Fruit fly (Drosophila melanogaster) whole organism, pupa: ENCODE measurements around the gene SA2.
A peak's percentile ranks its signal among the peaks of the same experiment; 100 is the strongest.

Experiments
- CG10348 ChIP-seq: fragments of 200-800 bp; sonication (Bioruptor generic); IDR thresholded peaks from 2 replicates; pipeline ENCODE4 v1.3.6; 2022; ENCODE audit warnings: missing biosample characterization, missing genetic modification characterization
- CG12605 ChIP-seq: fragments of 200-800 bp; sonication (Bioruptor generic); IDR thresholded peaks from 2 replicates; pipeline ENCODE4 v1.3.6; 2022; ENCODE audit warnings: missing biosample characterization, missing genetic modification characterization
- CG13204 ChIP-seq: fragments of 200-800 bp; sonication (Bioruptor generic); optimal IDR thresholded peaks from 2 replicates; lab custom pipeline; 2018; ENCODE audit warnings: missing biosample characterization, mild to moderate bottlenecking, missing genetic modification characterization, moderate library complexity
- CG14655 ChIP-seq: fragments of 200-800 bp; sonication (Bioruptor generic); optimal IDR thresholded peaks from 3 replicates; lab custom pipeline; 2017; ENCODE audit warnings: mild to moderate bottlenecking, missing biosample characterization, missing genetic modification reagents, missing genetic modification characterization
- CG15710 ChIP-seq: fragments of 200-800 bp; sonication (Bioruptor generic); optimal IDR thresholded peaks from 2 replicates; lab custom pipeline; 2018; ENCODE audit warnings: missing biosample characterization, mild to moderate bottlenecking, missing genetic modification characterization, moderate library complexity
- CG17806 ChIP-seq: fragments of 200-800 bp; sonication (Bioruptor generic); optimal IDR thresholded peaks from 2 replicates; lab custom pipeline; 2018; ENCODE audit warnings: missing biosample characterization, mild to moderate bottlenecking, missing genetic modification characterization, moderate library complexity
- CG32121 ChIP-seq: fragments of 200-800 bp; sonication (Bioruptor generic); IDR thresholded peaks from 2 replicates; pipeline ENCODE4 v1.3.6; 2022; ENCODE audit warnings: missing biosample characterization, missing genetic modification characterization
- CG34367 ChIP-seq: fragments of 200-800 bp; sonication (Bioruptor generic); optimal IDR thresholded peaks from 2 replicates; lab custom pipeline; 2018; ENCODE audit warnings: missing biosample characterization, mild to moderate bottlenecking, missing genetic modification characterization
- CG4496 ChIP-seq: fragments of 200-800 bp; sonication (Bioruptor generic); IDR thresholded peaks from 3 replicates; pipeline ENCODE4 v1.3.6; 2022; ENCODE audit warnings: missing biosample characterization, missing genetic modification characterization
- CG8159 ChIP-seq: fragments of 200-800 bp; sonication (Bioruptor generic); optimal IDR thresholded peaks from 3 replicates; lab custom pipeline; 2018; ENCODE audit warnings: missing biosample characterization, mild to moderate bottlenecking, missing genetic modification characterization, moderate library complexity
- CG8301 ChIP-seq: fragments of 200-800 bp; sonication (Bioruptor generic); optimal IDR thresholded peaks from 2 replicates; lab custom pipeline; 2018; ENCODE audit warnings: missing biosample characterization, mild to moderate bottlenecking, missing genetic modification characterization
- CG9948 ChIP-seq: fragments of 200-800 bp; sonication (Bioruptor generic); optimal IDR thresholded peaks from 2 replicates; lab custom pipeline; 2018; ENCODE audit warnings: missing biosample characterization, mild to moderate bottlenecking, missing genetic modification characterization, moderate library complexity
- D1 ChIP-seq: fragments of 200-800 bp; sonication (Bioruptor generic); optimal IDR thresholded peaks from 2 replicates; lab custom pipeline; 2018; ENCODE audit warnings: missing biosample characterization, mild to moderate bottlenecking, missing genetic modification characterization, moderate library complexity
- EcR ChIP-seq: fragments of 200-800 bp; sonication (Bioruptor generic); optimal IDR thresholded peaks from 3 replicates; lab custom pipeline; 2019; ENCODE audit warnings: missing biosample characterization, missing genetic modification characterization, mild to moderate bottlenecking, moderate library complexity, missing genetic modification reagents
- Ets98B ChIP-seq: fragments of 200-800 bp; sonication (Bioruptor generic); IDR thresholded peaks from 2 replicates; pipeline ENCODE4 v1.3.6; 2022; ENCODE audit warnings: missing biosample characterization, missing genetic modification characterization
- Pif1A ChIP-seq: fragments of 200-800 bp; sonication (Bioruptor generic); optimal IDR thresholded peaks from 3 replicates; lab custom pipeline; 2016; ENCODE audit warnings: missing biosample characterization, missing genetic modification characterization
- Pif1B ChIP-seq: fragments of 200-800 bp; sonication (Bioruptor generic); optimal IDR thresholded peaks from 3 replicates; lab custom pipeline; 2016; ENCODE audit warnings: missing biosample characterization, missing genetic modification characterization
- Snoo ChIP-seq: fragments of 200-800 bp; sonication (Bioruptor generic); optimal IDR thresholded peaks from 3 replicates; lab custom pipeline; 2017; ENCODE audit warnings: missing biosample characterization, mild to moderate bottlenecking, missing genetic modification characterization, inconsistent platforms
- fd96Ca ChIP-seq: fragments of 200-800 bp; sonication (Bioruptor generic); IDR thresholded peaks from 3 replicates; pipeline ENCODE4 v1.3.6; 2022; ENCODE audit warnings: missing biosample characterization, missing genetic modification characterization
- gl ChIP-seq: fragments of 200-800 bp; sonication (Bioruptor generic); optimal IDR thresholded peaks from 2 replicates; lab custom pipeline; 2018; ENCODE audit warnings: missing biosample characterization, mild to moderate bottlenecking, missing genetic modification characterization
- rn ChIP-seq: fragments of 200-800 bp; sonication (Bioruptor generic); IDR thresholded peaks from 2 replicates; pipeline ENCODE4 v1.3.6; 2022; ENCODE audit warnings: missing biosample characterization, missing genetic modification characterization

The SA2 gene

dm6 chr3L:1457998-1458728, 20.5 kb upstream of the SA2 start:
- TF ChIP-seq fd96Ca (GFP tag; lab: Robert Waterston, UW) = no peak
- TF ChIP-seq EcR = peak; percentile 21
- peak; percentile 18 for TF ChIP-seq CG8159
- no peak for TF ChIP-seq CG13204
- TF ChIP-seq Snoo (tag; lab: Kevin White, UChicago) = peak; percentile 74
- TF ChIP-seq Pif1A (GFP tag; lab: Kevin White, UChicago) = no peak
- TF ChIP-seq gl (tag; lab: Kevin White, UChicago) = no peak
- no peak for TF ChIP-seq CG15710 (tag; lab: Kevin White, UChicago)
- peak; percentile 6 for TF ChIP-seq CG9948 (tag; lab: Kevin White, UChicago)
- no peak for TF ChIP-seq D1 (tag; lab: Kevin White, UChicago)
- TF ChIP-seq, all 21 proteins: peak for 4

DNA sequence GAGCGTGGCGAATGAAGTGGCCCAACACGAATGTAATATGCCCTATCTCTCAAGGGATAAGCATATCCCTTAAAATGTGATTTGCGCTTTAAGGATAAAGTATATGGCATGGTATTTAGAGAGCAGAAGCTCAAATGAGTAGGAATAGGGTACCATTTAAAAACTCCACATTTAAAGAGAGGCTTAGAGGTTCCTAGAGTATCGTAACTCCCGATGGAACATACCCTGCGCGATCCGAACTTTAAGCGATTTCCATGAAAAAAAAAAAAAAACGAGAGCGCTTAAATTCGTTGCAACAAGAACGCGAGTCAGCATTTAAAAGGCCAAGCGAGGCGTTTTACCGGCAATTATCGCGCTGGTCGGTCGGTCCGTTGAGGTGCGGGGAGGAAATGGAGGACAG, 19.6 kb upstream of the SA2 start:
- TF ChIP-seq CG4496 (GFP tag; lab: Robert Waterston, UW) = no peak
- peak; percentile 31 for TF ChIP-seq Pif1A (GFP tag; lab: Kevin White, UChicago)
- TF ChIP-seq Snoo (tag; lab: Kevin White, UChicago) = peak; percentile 24
- peak; percentile 35 for TF ChIP-seq Pif1B
- peak; percentile 15 for TF ChIP-seq CG13204

DNA sequence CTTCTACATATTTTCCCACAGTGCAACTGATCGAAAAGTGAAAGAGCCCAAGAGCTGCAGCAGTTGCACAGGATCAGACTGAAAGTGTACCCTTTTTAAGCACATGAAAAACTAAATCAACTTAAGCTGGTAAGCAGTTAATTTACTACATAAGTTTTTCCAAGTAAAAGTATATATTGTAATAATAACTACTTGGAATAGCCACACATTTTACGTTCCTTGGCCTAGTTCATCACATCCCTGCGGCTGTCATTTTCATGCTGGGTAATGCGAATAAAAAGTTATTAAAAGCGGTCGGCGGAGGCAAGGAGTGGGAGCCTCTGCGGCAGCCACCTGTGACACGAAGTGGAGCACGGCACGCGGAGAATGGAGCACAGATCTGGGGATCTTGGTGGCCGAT, 13.3 kb upstream of the SA2 start:
- peak; percentile 41; the same call in 1 of the 2 replicates for TF ChIP-seq CG32121 (GFP tag; lab: Robert Waterston, UW)
- peak; percentile 42 for TF ChIP-seq CG9948 (tag; lab: Kevin White, UChicago)
- TF ChIP-seq CG8159 = peak; percentile 26
- TF ChIP-seq CG17806 (tag; lab: Kevin White, UChicago) = peak; percentile 27
- TF ChIP-seq CG12605 = no peak
- no peak for TF ChIP-seq EcR
- TF ChIP-seq CG14655 = peak; percentile 10
- TF ChIP-seq Pif1A (GFP tag; lab: Kevin White, UChicago) = peak; percentile 2
- peak; percentile 28; the same call in 1 of the 2 replicates for TF ChIP-seq Ets98B
- no peak for TF ChIP-seq CG13204
- peak; percentile 54; the same call in 1 of the 3 replicates for TF ChIP-seq fd96Ca (GFP tag; lab: Robert Waterston, UW)
- TF ChIP-seq CG4496 (GFP tag; lab: Robert Waterston, UW) = 0 out of 3 replicates have a peak, but pooled peaks have one; percentile 40
- TF ChIP-seq, all 21 proteins: peak for 9

- TF ChIP-seq CG32121 (GFP tag; lab: Robert Waterston, UW) (no peak), CG15710 (tag; lab: Kevin White, UChicago) (no peak), Pif1A (GFP tag; lab: Kevin White, UChicago) (no peak), CG17806 (tag; lab: Kevin White, UChicago) (no peak), CG14655 (no peak), CG34367 (no peak), Snoo (tag; lab: Kevin White, UChicago) (no peak), CG8159 (no peak), D1 (tag; lab: Kevin White, UChicago) (no peak), CG8301 (tag; lab: Kevin White, UChicago) (no peak), EcR (no peak), CG4496 (GFP tag; lab: Robert Waterston, UW) (no peak)
Observed at dm6 chr3L:1447803-1448517, 10.3 kb upstream of the SA2 start.

- TF ChIP-seq Ets98B = peak; percentile 43; the same call in 1 of the 2 replicates
- TF ChIP-seq D1 (tag; lab: Kevin White, UChicago) = no peak
- TF ChIP-seq CG34367 = peak; percentile 72
- peak; percentile 60 for TF ChIP-seq CG8301 (tag; lab: Kevin White, UChicago)
- TF ChIP-seq EcR = no peak
- TF ChIP-seq CG15710 (tag; lab: Kevin White, UChicago) = peak; percentile 83
- no peak for TF ChIP-seq CG10348 (GFP tag; lab: Robert Waterston, UW)
- peak; percentile 71 for TF ChIP-seq CG17806 (tag; lab: Kevin White, UChicago)
- TF ChIP-seq Pif1B = peak; percentile 83
- TF ChIP-seq CG13204 = peak; percentile 50
- TF ChIP-seq CG14655 = peak; percentile 69
- peak; percentile 73 for TF ChIP-seq CG8159
- peak; percentile 96 for TF ChIP-seq Snoo (tag; lab: Kevin White, UChicago)
- TF ChIP-seq fd96Ca (GFP tag; lab: Robert Waterston, UW) = peak; percentile 53; the same call in 1 of the 3 replicates
- TF ChIP-seq rn (GFP tag; lab: Robert Waterston, UW) = peak; percentile 60; the same call in 1 of the 2 replicates
- peak; percentile 81 for TF ChIP-seq CG4496 (GFP tag; lab: Robert Waterston, UW)
- TF ChIP-seq CG12605 = 0 out of 2 replicates have a peak, but pooled peaks have one; percentile 14
- TF ChIP-seq CG32121 (GFP tag; lab: Robert Waterston, UW) = no peak
- TF ChIP-seq CG9948 (tag; lab: Kevin White, UChicago) = peak; percentile 75
- peak; percentile 2 for TF ChIP-seq gl (tag; lab: Kevin White, UChicago)
- peak; percentile 85 for TF ChIP-seq Pif1A (GFP tag; lab: Kevin White, UChicago)
Observed at dm6 chr3L:1442906-1443305, 5.2 kb upstream of the SA2 start.

DNA sequence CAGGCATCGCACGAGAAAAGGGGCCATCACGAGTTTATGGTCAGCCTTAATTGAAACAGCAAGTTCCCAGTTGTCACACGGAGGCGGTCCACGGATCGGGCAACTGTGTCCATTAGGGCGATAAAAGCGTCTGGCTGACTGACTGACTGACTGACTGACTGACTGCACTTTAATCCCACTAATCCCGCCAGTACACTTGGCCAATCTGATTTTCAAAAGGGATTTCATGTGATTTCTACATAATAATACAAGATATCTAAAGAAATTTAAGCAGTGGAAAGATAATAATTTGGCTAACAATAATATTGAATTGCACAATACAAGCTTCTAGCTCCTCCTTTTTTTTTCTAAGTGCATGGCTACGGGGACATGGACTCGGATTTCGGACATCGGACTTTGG, 4.6 kb upstream of the SA2 start:
- TF ChIP-seq CG8159 = peak; percentile 21
- TF ChIP-seq CG12605 = no peak
- peak; percentile 18 for TF ChIP-seq CG15710 (tag; lab: Kevin White, UChicago)
- peak; percentile 12 for TF ChIP-seq CG9948 (tag; lab: Kevin White, UChicago)
